Fruit fly (Drosophila melanogaster) whole organism, embryonic: ENCODE measurements around the gene AstC-R1.

ENCODE experiments used
- Bteb2 ChIP-seq: fragments of 200-800 bp; sonication (Bioruptor generic); optimal IDR thresholded peaks from 2 replicates; lab custom pipeline; 2016; ENCODE audit warnings: missing biosample characterization, missing genetic modification characterization
- CG10209 ChIP-seq: fragments of 200-800 bp; sonication (Bioruptor generic); optimal IDR thresholded peaks from 3 replicates; lab custom pipeline; 2017; ENCODE audit warnings: missing biosample characterization, mild to moderate bottlenecking, missing genetic modification characterization, missing genetic modification reagents
- CG10274 ChIP-seq: fragments of 200-800 bp; sonication (Bioruptor generic); optimal IDR thresholded peaks from 3 replicates; lab custom pipeline; 2017; ENCODE audit warnings: missing biosample characterization, mild to moderate bottlenecking, missing genetic modification characterization
- CG10366 ChIP-seq: fragments of 200-800 bp; sonication (Bioruptor generic); IDR thresholded peaks from 2 replicates; pipeline ENCODE4 v1.3.6; 2022; ENCODE audit warnings: missing biosample characterization, missing genetic modification characterization
- CG12942 ChIP-seq: fragments of 200-800 bp; sonication (Bioruptor generic); optimal IDR thresholded peaks from 3 replicates; lab custom pipeline; 2016; ENCODE audit warnings: missing biosample characterization, missing genetic modification characterization
- CG14710 ChIP-seq: fragments of 200-800 bp; sonication (Bioruptor generic); optimal IDR thresholded peaks from 3 replicates; lab custom pipeline; 2019; ENCODE audit warnings: missing biosample characterization, mild to moderate bottlenecking, missing genetic modification characterization, moderate library complexity
- CG14965 ChIP-seq: fragments of 200-800 bp; sonication (Bioruptor generic); optimal IDR thresholded peaks from 2 replicates; lab custom pipeline; 2016; ENCODE audit warnings: missing biosample characterization, missing genetic modification characterization, borderline replicate concordance
- CG15073 ChIP-seq: fragments of 200-800 bp; sonication (Bioruptor generic); optimal IDR thresholded peaks from 2 replicates; lab custom pipeline; 2016; ENCODE audit warnings: missing biosample characterization, missing genetic modification characterization
- CG16779 ChIP-seq: fragments of 200-800 bp; sonication (Bioruptor generic); IDR thresholded peaks from 2 replicates; pipeline ENCODE4 v1.3.6; 2022; ENCODE audit warnings: missing biosample characterization, missing genetic modification characterization
- CG17912 ChIP-seq: fragments of 200-800 bp; sonication (Bioruptor generic); optimal IDR thresholded peaks from 2 replicates; lab custom pipeline; 2018; ENCODE audit warnings: missing biosample characterization, mild to moderate bottlenecking, missing genetic modification characterization
- CG18262 ChIP-seq: fragments of 200-800 bp; optimal IDR thresholded peaks from 3 replicates; lab custom pipeline; 2019; ENCODE audit warnings: missing biosample characterization, mild to moderate bottlenecking, missing genetic modification characterization, moderate library complexity
- CG30020 ChIP-seq: fragments of 200-800 bp; optimal IDR thresholded peaks from 2 replicates; lab custom pipeline; 2019; ENCODE audit warnings: missing biosample characterization, mild to moderate bottlenecking, missing genetic modification characterization, moderate library complexity
- CG33213 ChIP-seq: fragments of 200-800 bp; sonication (Bioruptor generic); optimal IDR thresholded peaks from 3 replicates; lab custom pipeline; 2016; ENCODE audit warnings: missing biosample characterization, missing genetic modification characterization
- CG43689 ChIP-seq: fragments of 200-800 bp; sonication (Bioruptor generic); IDR thresholded peaks from 2 replicates; pipeline ENCODE4 v1.3.6; 2022; ENCODE audit warnings: missing biosample characterization, missing genetic modification characterization
- CG6791 ChIP-seq: fragments of 200-800 bp; sonication (Bioruptor generic); IDR thresholded peaks from 3 replicates; pipeline ENCODE4 v1.3.6; 2022; ENCODE audit warnings: missing biosample characterization, missing genetic modification characterization; ENCODE audit not compliant: partially characterized antibody
- CG7745 ChIP-seq: fragments of 200-800 bp; sonication (Bioruptor generic); optimal IDR thresholded peaks from 2 replicates; lab custom pipeline; 2018; ENCODE audit warnings: missing biosample characterization, mild to moderate bottlenecking, missing genetic modification characterization, moderate library complexity
- CG8944 ChIP-seq: fragments of 200-800 bp; sonication (Bioruptor generic); optimal IDR thresholded peaks from 3 replicates; lab custom pipeline; 2016; ENCODE audit warnings: missing biosample characterization, missing genetic modification characterization
- Chrac-16 ChIP-seq: fragments of 200-800 bp; sonication (Bioruptor generic); optimal IDR thresholded peaks from 3 replicates; lab custom pipeline; 2016; ENCODE audit warnings: missing biosample characterization, missing genetic modification characterization
- Dll ChIP-seq: fragments of 200-800 bp; sonication (Bioruptor generic); IDR thresholded peaks from 4 replicates; pipeline ENCODE4 v1.3.6; 2022; ENCODE audit warnings: missing biosample characterization, missing genetic modification characterization; ENCODE audit not compliant: partially characterized antibody
- Gug ChIP-seq: fragments of 200-800 bp; sonication (Bioruptor generic); IDR thresholded peaks from 4 replicates; pipeline ENCODE4 v1.3.6; 2022; ENCODE audit warnings: missing biosample characterization, missing genetic modification characterization
- Hr51 ChIP-seq, 2 experiments: fragments of 200-800 bp; sonication (Bioruptor generic); optimal IDR thresholded peaks; 2 replicates in 1 of 2; 3 replicates in 1 of 2; lab custom pipeline; 2016 to 2018; ENCODE audit warnings: missing biosample characterization in 2 of 2, missing genetic modification characterization in 2 of 2, mild to moderate bottlenecking in 1 of 2, moderate library complexity in 1 of 2
- Lpt ChIP-seq: fragments of >200 bp; optimal IDR thresholded peaks from 2 replicates; lab custom pipeline; 2018; ENCODE audit warnings: missing biosample characterization, missing genetic modification characterization
- MBD-R2 ChIP-seq: fragments of 200-800 bp; sonication (Bioruptor generic); IDR thresholded peaks from 2 replicates; pipeline ENCODE4 v1.3.6; 2022; ENCODE audit warnings: missing biosample characterization, missing genetic modification characterization
- Myb ChIP-seq: fragments of 200-800 bp; sonication (Bioruptor generic); optimal IDR thresholded peaks from 2 replicates; lab custom pipeline; 2016; ENCODE audit warnings: missing biosample characterization, missing genetic modification characterization
- Poxn ChIP-seq: fragments of 200-800 bp; sonication (Bioruptor generic); IDR thresholded peaks from 2 replicates; pipeline ENCODE4 v1.3.6; 2022; ENCODE audit warnings: missing biosample characterization, missing genetic modification characterization
- Ptx1 ChIP-seq: fragments of 200-800 bp; sonication (Bioruptor generic); IDR thresholded peaks from 2 replicates; pipeline ENCODE4 v1.3.6; 2022; ENCODE audit warnings: missing biosample characterization, missing genetic modification characterization
- Sin3A ChIP-seq: fragments of >200 bp; optimal IDR thresholded peaks from 2 replicates; lab custom pipeline; 2018
- ac ChIP-seq: fragments of 200-800 bp; sonication (Bioruptor generic); optimal IDR thresholded peaks from 3 replicates; lab custom pipeline; 2017; ENCODE audit warnings: missing biosample characterization, mild to moderate bottlenecking, missing genetic modification characterization
- ap ChIP-seq: fragments of 200-800 bp; sonication (Bioruptor generic); IDR thresholded peaks from 2 replicates; pipeline ENCODE4 v1.3.6; 2022; ENCODE audit warnings: missing biosample characterization, missing genetic modification characterization
- ase ChIP-seq: fragments of 200-800 bp; sonication (Bioruptor generic); IDR thresholded peaks from 3 replicates; pipeline ENCODE4 v1.3.6; 2022; ENCODE audit warnings: missing biosample characterization, missing genetic modification characterization
- ash1 ChIP-seq: fragments of 200-800 bp; sonication (Bioruptor generic); optimal IDR thresholded peaks from 2 replicates; lab custom pipeline; 2018; ENCODE audit warnings: missing biosample characterization, mild to moderate bottlenecking, missing genetic modification characterization
- bab2 ChIP-seq: fragments of 200-800 bp; sonication (Bioruptor generic); optimal IDR thresholded peaks from 2 replicates; lab custom pipeline; 2016; ENCODE audit warnings: missing biosample characterization, missing genetic modification characterization
- bigmax ChIP-seq: fragments of 200-800 bp; sonication (Bioruptor generic); optimal IDR thresholded peaks from 2 replicates; lab custom pipeline; 2018; ENCODE audit warnings: missing biosample characterization, mild to moderate bottlenecking, missing genetic modification characterization
- cas ChIP-seq: fragments of 200-800 bp; sonication (Bioruptor generic); IDR thresholded peaks from 2 replicates; pipeline ENCODE4 v1.3.6; 2022; ENCODE audit warnings: missing biosample characterization, missing genetic modification characterization
- crc ChIP-seq: fragments of 200-800 bp; sonication (Bioruptor generic); optimal IDR thresholded peaks from 2 replicates; lab custom pipeline; 2016; ENCODE audit warnings: missing biosample characterization, missing genetic modification characterization
- dan ChIP-seq: fragments of 200-800 bp; sonication (Bioruptor generic); IDR thresholded peaks from 2 replicates; pipeline ENCODE4 v1.3.6; 2022; ENCODE audit warnings: missing biosample characterization, missing genetic modification characterization
- danr ChIP-seq: fragments of 200-800 bp; sonication (Bioruptor generic); IDR thresholded peaks from 2 replicates; pipeline ENCODE4 v1.3.6; 2022; ENCODE audit warnings: missing biosample characterization, missing genetic modification characterization
- eve ChIP-seq, 2 experiments: fragments of >200 bp; optimal IDR thresholded peaks; 2 replicates each; lab custom pipeline; 2017; ENCODE audit warnings: missing biosample characterization in 2 of 2, missing genetic modification characterization in 2 of 2
- ftz-f1 ChIP-seq: fragments of 200-800 bp; sonication (Bioruptor generic); optimal IDR thresholded peaks from 2 replicates; lab custom pipeline; 2016; ENCODE audit warnings: missing biosample characterization, missing genetic modification characterization
- gce ChIP-seq: fragments of 200-800 bp; sonication (Bioruptor generic); IDR thresholded peaks from 3 replicates; pipeline ENCODE4 v1.3.6; 2022; ENCODE audit warnings: missing biosample characterization, missing genetic modification characterization
- gsb ChIP-seq: fragments of 200-800 bp; sonication (Bioruptor generic); IDR thresholded peaks from 2 replicates; pipeline ENCODE4 v1.3.6; 2022; ENCODE audit warnings: missing biosample characterization, missing genetic modification characterization
- ind ChIP-seq: fragments of 200-800 bp; sonication (Bioruptor generic); optimal IDR thresholded peaks from 3 replicates; lab custom pipeline; 2016; ENCODE audit warnings: missing biosample characterization, missing genetic modification characterization
- kah ChIP-seq: fragments of 200-800 bp; sonication (Bioruptor generic); optimal IDR thresholded peaks from 2 replicates; lab custom pipeline; 2018; ENCODE audit warnings: missing biosample characterization, mild to moderate bottlenecking, missing genetic modification characterization
- ken ChIP-seq: fragments of 200-800 bp; sonication (Bioruptor generic); IDR thresholded peaks from 3 replicates; pipeline ENCODE4 v1.3.6; 2022; ENCODE audit warnings: missing biosample characterization, missing genetic modification characterization
- kni ChIP-seq: fragments of 200-800 bp; sonication (Bioruptor generic); optimal IDR thresholded peaks from 3 replicates; lab custom pipeline; 2017; ENCODE audit warnings: mild to moderate bottlenecking, missing biosample characterization, missing genetic modification reagents, missing genetic modification characterization
- mam ChIP-seq: fragments of 200-800 bp; sonication (Bioruptor generic); optimal IDR thresholded peaks from 3 replicates; lab custom pipeline; 2016; ENCODE audit warnings: missing biosample characterization, missing genetic modification characterization
- mirr ChIP-seq: fragments of 200-800 bp; sonication (Bioruptor generic); optimal IDR thresholded peaks from 3 replicates; lab custom pipeline; 2018; ENCODE audit warnings: missing biosample characterization, mild to moderate bottlenecking, missing genetic modification characterization
- odd ChIP-seq: fragments of 200-800 bp; sonication (Bioruptor generic); optimal IDR thresholded peaks from 2 replicates; lab custom pipeline; 2017; ENCODE audit warnings: missing biosample characterization, mild to moderate bottlenecking, missing genetic modification characterization
- slbo ChIP-seq: fragments of 200-800 bp; sonication (Bioruptor generic); IDR thresholded peaks from 2 replicates; pipeline ENCODE4 v1.3.6; 2022; ENCODE audit warnings: missing biosample characterization, missing genetic modification characterization
- unc-4 ChIP-seq: fragments of 200-800 bp; sonication (Bioruptor generic); IDR thresholded peaks from 2 replicates; pipeline ENCODE4 v1.3.6; 2022; ENCODE audit warnings: missing biosample characterization, missing genetic modification characterization; ENCODE audit not compliant: partially characterized antibody
- unpg ChIP-seq: fragments of 200-800 bp; sonication (Bioruptor generic); optimal IDR thresholded peaks from 3 replicates; lab custom pipeline; 2018; ENCODE audit warnings: missing biosample characterization, mild to moderate bottlenecking, missing genetic modification characterization, moderate library complexity
- zen2 ChIP-seq: fragments of 200-800 bp; sonication (Bioruptor generic); IDR thresholded peaks from 3 replicates; pipeline ENCODE4 v1.3.6; 2022; ENCODE audit warnings: missing biosample characterization, missing genetic modification characterization; ENCODE audit not compliant: partially characterized antibody

AstC-R1 gene

DNA sequence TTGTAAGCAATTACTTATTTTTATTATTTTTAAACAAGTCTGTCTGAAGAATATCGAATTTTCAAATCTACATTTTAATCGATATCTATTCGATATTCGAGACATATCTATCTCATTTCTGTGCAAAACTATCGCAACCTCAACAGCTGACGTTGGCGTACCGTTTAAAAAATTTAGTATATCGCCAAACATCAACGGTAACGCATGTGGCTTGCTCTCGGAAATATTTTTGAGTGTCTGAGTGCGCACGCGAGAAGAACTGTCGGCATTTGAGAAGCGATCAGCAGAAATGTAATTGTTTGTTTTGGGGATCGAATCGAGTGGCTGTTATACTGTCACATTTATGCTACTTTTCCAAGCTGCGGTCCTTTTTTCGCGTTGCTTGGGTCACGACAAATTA, 65.7 kb downstream of the AstC-R1 start, which contains the start of gene MYPT-75D (continued):
- TF ChIP-seq CG18262 (tag; lab: Kevin White, UChicago) (peak; percentile 16), eve (GFP tag; optimal IDR thresholded peaks at IDR 0.05; lab: Kevin White, UChicago) (no peak), ash1 (GFP tag; lab: Kevin White, UChicago) (no peak), crc (GFP tag; lab: Kevin White, UChicago) (no peak), unc-4 (GFP tag; lab: Robert Waterston, UW) (peak; percentile 86), ftz-f1 (GFP tag; lab: Kevin White, UChicago) (no peak), CG33213 (GFP tag; lab: Kevin White, UChicago) (peak; percentile 30), unpg (peak; percentile 18), mam (GFP tag; lab: Kevin White, UChicago) (peak; percentile 22), Lpt (GFP tag; lab: Kevin White, UChicago) (no peak), CG43689 (GFP tag; lab: Robert Waterston, UW) (no peak), CG7745 (no peak), ap (GFP tag; lab: Robert Waterston, UW) (no peak), CG16779 (0 out of 2 replicates have a peak, but pooled peaks have one; percentile 35), cas (GFP tag; lab: Robert Waterston, UW) (no peak), Hr51 (GFP tag; optimal IDR thresholded peaks at IDR 0.05; lab: Kevin White, UChicago) (peak in 1 of 2 experiments; percentile 26), Bteb2 (GFP tag; lab: Kevin White, UChicago) (no peak), dan (GFP tag; lab: Robert Waterston, UW) (no peak), CG30020 (tag; lab: Kevin White, UChicago) (peak; percentile 29), gsb (GFP tag; lab: Robert Waterston, UW) (no peak), CG14965 (GFP tag; lab: Kevin White, UChicago) (no peak), ken (GFP tag; lab: Robert Waterston, UW) (no peak), bab2 (GFP tag; lab: Kevin White, UChicago) (no peak), Gug (GFP tag; lab: Robert Waterston, UW) (0 out of 4 replicates have a peak, but pooled peaks have one; percentile 8), CG12942 (no peak), Sin3A (no peak), danr (GFP tag; lab: Robert Waterston, UW) (no peak), Dll (peak; percentile 91), Chrac-16 (GFP tag; lab: Kevin White, UChicago) (no peak), slbo (GFP tag; lab: Robert Waterston, UW) (0 out of 2 replicates have a peak, but pooled peaks have one; percentile 27), gce (GFP tag; lab: Robert Waterston, UW) (no peak), kni (GFP tag; lab: Kevin White, UChicago) (peak; percentile 57), MBD-R2 (peak; percentile 36), CG15073 (GFP tag; lab: Kevin White, UChicago) (no peak), CG14710 (tag; lab: Kevin White, UChicago) (peak; percentile 51), ac (peak; percentile 26), zen2 (GFP tag; lab: Robert Waterston, UW) (peak; percentile 91), ase (GFP tag; lab: Robert Waterston, UW) (no peak), kah (GFP tag; lab: Kevin White, UChicago) (peak; percentile 21), ind (GFP tag; lab: Kevin White, UChicago) (no peak), bigmax (GFP tag; lab: Kevin White, UChicago) (no peak), CG10366 (GFP tag; lab: Robert Waterston, UW) (no peak), mirr (GFP tag; lab: Kevin White, UChicago) (peak; percentile 44), CG10209 (GFP tag; lab: Kevin White, UChicago) (no peak), Ptx1 (GFP tag; lab: Robert Waterston, UW) (no peak), CG8944 (GFP tag; lab: Kevin White, UChicago) (no peak), Poxn (GFP tag; lab: Robert Waterston, UW) (no peak), Myb (GFP tag; lab: Kevin White, UChicago) (peak; percentile 55), CG6791 (GFP tag; lab: Robert Waterston, UW) (peak; percentile 84), odd (GFP tag; lab: Kevin White, UChicago) (no peak), CG17912 (GFP tag; lab: Kevin White, UChicago) (peak; percentile 36), CG10274 (no peak)
